Worm (Caenorhabditis elegans) whole organism, L1 larva: ENCODE measurements around the gene dyci-1.

ENCODE experiments used
- C16A3.4 ChIP-seq: fragments of 150-350 bp; optimal IDR thresholded peaks from 2 replicates; lab custom pipeline; 2014; ENCODE audit warnings: missing biosample characterization, missing genetic modification characterization
- egl-13 ChIP-seq: sonication (generic microtip); optimal IDR thresholded peaks from 2 replicates; lab custom pipeline; 2016; ENCODE audit warnings: missing genotype, missing genetic modification reagents, missing genetic modification characterization, missing compliant biosample characterization
- fkh-10 ChIP-seq: sonication (generic microtip); optimal IDR thresholded peaks from 2 replicates; lab custom pipeline; 2017; ENCODE audit warnings: missing biosample characterization, missing genetic modification reagents, missing genetic modification characterization
- fos-1 ChIP-seq: fragments of 150-350 bp; optimal IDR thresholded peaks from 2 replicates; lab custom pipeline; 2014; ENCODE audit warnings: missing biosample characterization, missing genetic modification characterization
- hlh-17 ChIP-seq: fragments of 200-800 bp; sonication (Bioruptor generic); optimal IDR thresholded peaks from 2 replicates; lab custom pipeline; 2018; ENCODE audit warnings: missing genetic modification characterization, mild to moderate bottlenecking, missing compliant biosample characterization, moderate library complexity, borderline replicate concordance
- lin-35 ChIP-seq, 2 experiments: fragments of 150-350 bp; optimal IDR thresholded peaks; 2 replicates each; lab custom pipeline; 2014; ENCODE audit warnings: missing biosample characterization in 2 of 2, missing genetic modification characterization in 2 of 2, missing genetic modification reagents in 2 of 2
- pag-3 ChIP-seq: sonication (generic microtip); optimal IDR thresholded peaks from 2 replicates; lab custom pipeline; 2017; ENCODE audit warnings: missing genetic modification characterization, mild to moderate bottlenecking, missing compliant biosample characterization, antibody characterized with exemption, borderline replicate concordance; ENCODE audit not compliant: insufficient read depth
- swsn-7 ChIP-seq: sonication (generic microtip); optimal IDR thresholded peaks from 2 replicates; lab custom pipeline; 2016; ENCODE audit warnings: missing genetic modification characterization, missing compliant biosample characterization

The dyci-1 gene

DNA sequence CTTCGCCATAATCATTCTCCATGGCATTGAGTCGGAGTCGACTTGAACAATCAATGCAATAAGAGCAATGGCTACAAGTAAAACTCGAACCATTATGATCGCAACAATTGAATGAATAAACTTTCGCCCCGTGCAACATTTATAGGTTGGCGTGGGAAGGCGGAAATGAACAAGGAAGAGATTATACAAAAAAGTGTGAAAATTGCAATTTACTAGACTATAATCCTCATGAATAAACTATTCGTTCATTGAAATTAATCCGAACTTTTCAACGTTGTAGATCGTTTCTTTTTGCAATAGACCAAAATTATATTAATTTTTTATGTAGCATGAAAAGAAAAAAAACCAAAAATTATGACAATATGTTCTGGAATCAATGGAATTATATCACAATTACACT lies 44.9 kb downstream of the dyci-1 start, which contains the start of gene Y73B6A.3:
Y73B6A.3 (minus strand) TSS at position 101 of the 400 bp plus-strand sequence.
- TF ChIP-seq fos-1 (tag; lab: Kevin White, UChicago) (no peak), egl-13 (tag; lab: Kevin White, UChicago) (no peak), pag-3 (no peak), hlh-17 (GFP tag; lab: Kevin White, UChicago) (no peak), C16A3.4 (tag; lab: Kevin White, UChicago) (no peak), lin-35 (GFP tag; optimal IDR thresholded peaks at IDR 0.05; lab: Kevin White, UChicago) (no peak), fkh-10 (GFP tag; lab: Kevin White, UChicago) (no peak), swsn-7 (tag; lab: Kevin White, UChicago) (no peak)
- TF ChIP-seq, all 84 proteins: peak for 0
